Fruit fly (Drosophila melanogaster): ENCODE results near the gene Mccc1.

The Mccc1 gene

DNA sequence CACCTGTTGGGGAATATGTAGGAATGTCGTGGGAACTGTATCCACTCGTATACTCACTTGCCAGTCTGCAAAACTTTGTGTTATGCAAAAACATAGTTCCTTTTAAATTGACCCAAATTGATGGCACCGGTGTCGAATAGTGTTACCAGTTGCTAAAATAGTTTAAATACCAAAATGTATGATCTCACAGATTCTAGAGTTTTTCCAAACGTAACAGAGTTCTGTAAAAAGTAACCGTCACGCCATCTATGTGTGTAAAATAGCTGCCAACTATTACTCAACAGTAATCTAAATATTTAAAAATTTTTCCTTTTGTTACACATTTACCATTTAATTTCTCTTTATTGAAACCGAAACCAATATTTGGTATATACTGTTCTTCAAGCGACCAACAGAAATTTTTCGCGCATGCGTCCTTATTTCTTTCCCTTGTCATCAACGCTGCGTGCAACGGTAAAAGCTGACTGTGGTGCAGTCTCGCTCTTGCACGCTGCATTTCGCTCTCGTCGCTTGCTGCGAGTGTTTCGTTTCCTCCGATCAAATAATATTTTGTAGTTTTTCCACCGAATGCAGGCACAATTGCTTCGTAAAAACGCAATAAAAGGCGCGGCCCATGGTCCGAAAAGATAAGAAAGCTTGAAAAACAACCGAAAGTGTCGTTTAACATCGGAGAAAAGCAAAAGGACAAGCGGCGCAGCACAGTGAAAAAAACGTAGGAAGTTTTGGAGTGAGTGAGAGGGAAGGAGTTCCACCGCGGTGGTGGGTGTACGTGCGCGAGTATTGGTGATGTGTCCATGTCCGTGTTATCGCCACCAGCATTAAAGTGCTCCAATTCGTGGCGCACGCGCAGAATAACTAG lies 18.6 kb upstream of the Mccc1 start, which contains the start of the genes FeCH and RhoGAP100F:
Gene FeCH, minus strand, starts transcription at position 180 of the 859 bp plus-strand sequence.
Gene RhoGAP100F, plus strand, starts transcription at position 493 of the 859 bp plus-strand sequence.
- TF ChIP-seq ovo (GFP tag; optimal IDR thresholded peaks at IDR 0.05), result no peak
- TF ChIP-seq Crg-1 (GFP tag; optimal IDR thresholded peaks at IDR 0.05), result no peak
- TF ChIP-seq cnc (optimal IDR thresholded peaks at IDR 0.05), result no peak
- TF ChIP-seq CG33017 (tag; optimal IDR thresholded peaks at IDR 0.05), result no peak
- TF ChIP-seq bab1 (GFP tag; optimal IDR thresholded peaks at IDR 0.05), result no peak
- TF ChIP-seq CG5204 (GFP tag; optimal IDR thresholded peaks at IDR 0.05), result no peak
- TF ChIP-seq Mnt (GFP tag; optimal IDR thresholded peaks at IDR 0.05), result no peak
- no peak for TF ChIP-seq tj (GFP tag; optimal IDR thresholded peaks at IDR 0.05)
- no peak for TF ChIP-seq CG7045 (GFP tag; optimal IDR thresholded peaks at IDR 0.05)
- peak; percentile 11 for TF ChIP-seq Hr96 (GFP tag; optimal IDR thresholded peaks at IDR 0.05)
- no peak for TF ChIP-seq Clk (GFP tag; optimal IDR thresholded peaks at IDR 0.05)
- no peak for TF ChIP-seq toe (GFP tag; optimal IDR thresholded peaks at IDR 0.05)
- TF ChIP-seq kay (GFP tag; ENCODE audit: borderline replicate concordance), result no peak
- no peak for TF ChIP-seq CG14711 (tag; optimal IDR thresholded peaks at IDR 0.05)
- no peak for TF ChIP-seq CG11617 (GFP tag; optimal IDR thresholded peaks at IDR 0.05)
- TF ChIP-seq pad (GFP tag; optimal IDR thresholded peaks at IDR 0.05), result peak; percentile 4

dm6 chr3R:31810073-31810530 lies 16.4 kb upstream of the Mccc1 start, which contains the start of gene Rift:
TSS of gene Rift (minus strand) at chr3R:31810186.
- no peak for TF ChIP-seq tj (GFP tag; optimal IDR thresholded peaks at IDR 0.05)
- no peak for TF ChIP-seq CG1620 (GFP tag; optimal IDR thresholded peaks at IDR 0.05)
- peak; percentile 42 for TF ChIP-seq CG7045 (GFP tag; optimal IDR thresholded peaks at IDR 0.05)
- no peak for TF ChIP-seq Hr96 (GFP tag; optimal IDR thresholded peaks at IDR 0.05)
- TF ChIP-seq CG12768 (GFP tag; optimal IDR thresholded peaks at IDR 0.05), result peak; percentile 30
- peak; percentile 22 for TF ChIP-seq CG5204 (GFP tag; optimal IDR thresholded peaks at IDR 0.05)
- TF ChIP-seq Mnt (GFP tag; optimal IDR thresholded peaks at IDR 0.05), result peak; percentile 79
- TF ChIP-seq CG7101 (tag; optimal IDR thresholded peaks at IDR 0.05), result peak; percentile 24
- TF ChIP-seq Clk (GFP tag; optimal IDR thresholded peaks at IDR 0.05), result peak; percentile 40
- peak; percentile 42 for TF ChIP-seq CG11617 (GFP tag; optimal IDR thresholded peaks at IDR 0.05)
- peak; percentile 8 for TF ChIP-seq pad (GFP tag; optimal IDR thresholded peaks at IDR 0.05)
- no peak for TF ChIP-seq CG14711 (tag; optimal IDR thresholded peaks at IDR 0.05)
- TF ChIP-seq toe (GFP tag; optimal IDR thresholded peaks at IDR 0.05), result no peak
- TF ChIP-seq cic (GFP tag; optimal IDR thresholded peaks at IDR 0.05), result no peak
- no peak for TF ChIP-seq kay (GFP tag; ENCODE audit: borderline replicate concordance)
- TF ChIP-seq bab1 (GFP tag; optimal IDR thresholded peaks at IDR 0.05), result peak; percentile 37
- TF ChIP-seq CG33017 (tag; optimal IDR thresholded peaks at IDR 0.05), result peak; percentile 43
- TF ChIP-seq Crg-1 (GFP tag; optimal IDR thresholded peaks at IDR 0.05), result no peak

DNA sequence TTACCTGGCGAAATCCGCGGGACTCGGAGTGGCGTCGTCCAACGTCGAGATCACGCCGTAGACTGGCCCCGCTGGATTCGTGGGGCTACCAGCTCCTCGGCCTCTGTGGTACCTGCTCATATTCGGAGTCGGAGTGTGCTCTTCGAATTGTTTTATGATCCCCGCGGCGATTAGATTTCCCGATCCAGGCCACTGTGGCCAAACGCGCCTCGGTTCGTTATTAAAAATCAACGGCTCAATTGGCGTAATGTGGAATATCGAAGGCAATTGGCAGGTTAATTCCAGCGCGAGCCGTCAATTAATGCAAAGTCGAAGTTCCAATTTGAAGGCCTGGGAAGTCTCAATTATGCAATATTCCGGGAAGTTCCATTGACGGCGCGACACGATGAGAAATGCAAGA lies 15.9 kb upstream of the Mccc1 start:
- TF ChIP-seq cnc (optimal IDR thresholded peaks at IDR 0.05), result no peak
- no peak for TF ChIP-seq Clk (GFP tag; optimal IDR thresholded peaks at IDR 0.05)
- TF ChIP-seq CG1620 (GFP tag; optimal IDR thresholded peaks at IDR 0.05), result no peak
- no peak for TF ChIP-seq Mnt (GFP tag; optimal IDR thresholded peaks at IDR 0.05)
- TF ChIP-seq toe (GFP tag; optimal IDR thresholded peaks at IDR 0.05), result no peak
- no peak for TF ChIP-seq CG7045 (GFP tag; optimal IDR thresholded peaks at IDR 0.05)
- TF ChIP-seq bab1 (GFP tag; optimal IDR thresholded peaks at IDR 0.05), result no peak
- TF ChIP-seq CG5204 (GFP tag; optimal IDR thresholded peaks at IDR 0.05), result no peak
- no peak for TF ChIP-seq pad (GFP tag; optimal IDR thresholded peaks at IDR 0.05)
- TF ChIP-seq ovo (GFP tag; optimal IDR thresholded peaks at IDR 0.05), result no peak
- TF ChIP-seq kay (GFP tag; ENCODE audit: borderline replicate concordance), result no peak
- TF ChIP-seq cic (GFP tag; optimal IDR thresholded peaks at IDR 0.05), result no peak
- TF ChIP-seq Crg-1 (GFP tag; optimal IDR thresholded peaks at IDR 0.05), result no peak
- no peak for TF ChIP-seq CG14711 (tag; optimal IDR thresholded peaks at IDR 0.05)
- TF ChIP-seq CG7101 (tag; optimal IDR thresholded peaks at IDR 0.05), result no peak
- no peak for TF ChIP-seq CG33017 (tag; optimal IDR thresholded peaks at IDR 0.05)
- no peak for TF ChIP-seq CG12768 (GFP tag; optimal IDR thresholded peaks at IDR 0.05)
- no peak for TF ChIP-seq CG11617 (GFP tag; optimal IDR thresholded peaks at IDR 0.05)

DNA sequence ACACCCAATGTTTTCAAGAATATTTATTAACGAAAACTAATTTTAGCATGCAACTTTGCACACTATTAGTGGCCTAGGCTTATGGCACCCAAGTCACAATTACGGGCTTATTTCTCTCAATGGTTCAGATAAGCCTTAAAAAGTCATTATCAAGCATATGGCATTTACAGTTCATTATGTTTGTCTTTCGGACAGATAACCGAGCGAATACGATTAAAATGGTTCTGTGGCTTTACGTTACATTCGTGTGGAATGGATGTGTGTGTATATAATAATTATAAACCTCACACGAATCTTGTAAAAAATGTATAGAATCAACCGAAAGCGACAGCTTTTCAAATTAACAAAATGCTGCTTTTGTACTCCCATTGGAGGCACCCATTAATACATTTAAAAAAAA lies 14.9 kb upstream of the Mccc1 start:
- TF ChIP-seq kay (GFP tag; ENCODE audit: borderline replicate concordance) (no peak), CG11617 (GFP tag; optimal IDR thresholded peaks at IDR 0.05) (no peak), CG1620 (GFP tag; optimal IDR thresholded peaks at IDR 0.05) (no peak), pad (GFP tag; optimal IDR thresholded peaks at IDR 0.05) (no peak), tj (GFP tag; optimal IDR thresholded peaks at IDR 0.05) (no peak), bab1 (GFP tag; optimal IDR thresholded peaks at IDR 0.05) (no peak), toe (GFP tag; optimal IDR thresholded peaks at IDR 0.05) (no peak), ovo (GFP tag; optimal IDR thresholded peaks at IDR 0.05) (no peak), CG14711 (tag; optimal IDR thresholded peaks at IDR 0.05) (no peak), CG5204 (GFP tag; optimal IDR thresholded peaks at IDR 0.05) (no peak), cic (GFP tag; optimal IDR thresholded peaks at IDR 0.05) (no peak), CG33017 (tag; optimal IDR thresholded peaks at IDR 0.05) (no peak), Crg-1 (GFP tag; optimal IDR thresholded peaks at IDR 0.05) (no peak), Hr96 (GFP tag; optimal IDR thresholded peaks at IDR 0.05) (no peak)

DNA sequence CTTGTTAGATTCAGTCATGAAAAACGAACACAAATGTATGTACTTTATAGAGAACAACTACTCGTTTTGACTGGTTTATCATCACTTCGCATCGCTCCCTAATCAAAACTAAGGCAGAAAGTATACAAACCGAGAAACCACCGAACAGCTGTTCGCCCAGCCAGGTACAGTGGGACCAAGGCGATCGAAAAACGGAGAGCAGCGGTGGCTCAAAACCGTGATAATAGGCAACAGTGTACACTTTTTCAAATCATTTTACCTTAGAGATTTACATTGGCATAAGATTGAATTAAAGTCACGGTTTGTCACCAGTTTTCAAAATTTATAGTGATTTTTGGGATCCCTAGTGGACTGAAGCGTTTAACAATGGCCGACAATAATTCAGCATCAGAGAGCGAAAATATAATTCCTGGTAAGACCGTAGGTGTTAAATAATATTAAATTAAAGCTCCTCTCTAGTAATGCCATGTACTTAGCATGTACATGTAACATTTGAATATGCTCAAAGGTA lies 11.6 kb upstream of the Mccc1 start, which contains the start of the genes CG42233 and CG1971:
Gene CG42233, minus strand, starts transcription at position 51 of the 511 bp plus-strand sequence.
Gene CG1971, plus strand, starts transcription at position 241 of the 511 bp plus-strand sequence.
- TF ChIP-seq ovo (GFP tag; optimal IDR thresholded peaks at IDR 0.05), result no peak
- peak; percentile 40 for TF ChIP-seq pad (GFP tag; optimal IDR thresholded peaks at IDR 0.05)
- peak; percentile 51 for TF ChIP-seq CG7101 (tag; optimal IDR thresholded peaks at IDR 0.05)
- TF ChIP-seq toe (GFP tag; optimal IDR thresholded peaks at IDR 0.05), result no peak
- peak; percentile 30 for TF ChIP-seq Mnt (GFP tag; optimal IDR thresholded peaks at IDR 0.05)
- peak; percentile 41 for TF ChIP-seq CG33017 (tag; optimal IDR thresholded peaks at IDR 0.05)
- TF ChIP-seq bab1 (GFP tag; optimal IDR thresholded peaks at IDR 0.05), result peak; percentile 12
- peak; percentile 39 for TF ChIP-seq CG7045 (GFP tag; optimal IDR thresholded peaks at IDR 0.05)
- peak; percentile 34 for TF ChIP-seq CG5204 (GFP tag; optimal IDR thresholded peaks at IDR 0.05)
- TF ChIP-seq CG1620 (GFP tag; optimal IDR thresholded peaks at IDR 0.05), result peak; percentile 16
- peak; percentile 1 for TF ChIP-seq CG12768 (GFP tag; optimal IDR thresholded peaks at IDR 0.05)
- TF ChIP-seq CG14711 (tag; optimal IDR thresholded peaks at IDR 0.05), result peak; percentile 37
- no peak for TF ChIP-seq Clk (GFP tag; optimal IDR thresholded peaks at IDR 0.05)
- TF ChIP-seq Hr96 (GFP tag; optimal IDR thresholded peaks at IDR 0.05), result peak; percentile 59
- TF ChIP-seq CG11617 (GFP tag; optimal IDR thresholded peaks at IDR 0.05), result peak; percentile 51
- TF ChIP-seq Crg-1 (GFP tag; optimal IDR thresholded peaks at IDR 0.05), result no peak
- TF ChIP-seq cic (GFP tag; optimal IDR thresholded peaks at IDR 0.05), result no peak
- TF ChIP-seq kay (GFP tag; ENCODE audit: borderline replicate concordance), result no peak
- TF ChIP-seq cnc (optimal IDR thresholded peaks at IDR 0.05), result no peak
- peak; percentile 15 for TF ChIP-seq tj (GFP tag; optimal IDR thresholded peaks at IDR 0.05)

Data from whole organism, adult.